Fruit fly (Drosophila melanogaster) whole organism: Measurements from ENCODE around the gene CG5835.

Experiments used
- Dll ChIP-seq: fragments of >200 bp; optimal IDR thresholded peaks from 2 replicates; lab custom pipeline; 2017
- pan ChIP-seq: fragments of >200 bp; optimal IDR thresholded peaks from 2 replicates; lab custom pipeline; 2017
- usp ChIP-seq: fragments of >200 bp; optimal IDR thresholded peaks from 2 replicates; lab custom pipeline; 2017; ENCODE audit warnings: missing biosample characterization, missing genetic modification characterization, mixed read lengths

dm6 chr3R:19153502-19153983 is at the start of gene CG5835:
- no peak for TF ChIP-seq usp (GFP tag; lab: Kevin White, UChicago)
- no peak for TF ChIP-seq Dll (lab: Kevin White, UChicago)
- TF ChIP-seq pan (lab: Kevin White, UChicago): no peak
